Worm (Caenorhabditis elegans): ENCODE data around the gene F46B6.9.

F46B6.9 gene

DNA sequence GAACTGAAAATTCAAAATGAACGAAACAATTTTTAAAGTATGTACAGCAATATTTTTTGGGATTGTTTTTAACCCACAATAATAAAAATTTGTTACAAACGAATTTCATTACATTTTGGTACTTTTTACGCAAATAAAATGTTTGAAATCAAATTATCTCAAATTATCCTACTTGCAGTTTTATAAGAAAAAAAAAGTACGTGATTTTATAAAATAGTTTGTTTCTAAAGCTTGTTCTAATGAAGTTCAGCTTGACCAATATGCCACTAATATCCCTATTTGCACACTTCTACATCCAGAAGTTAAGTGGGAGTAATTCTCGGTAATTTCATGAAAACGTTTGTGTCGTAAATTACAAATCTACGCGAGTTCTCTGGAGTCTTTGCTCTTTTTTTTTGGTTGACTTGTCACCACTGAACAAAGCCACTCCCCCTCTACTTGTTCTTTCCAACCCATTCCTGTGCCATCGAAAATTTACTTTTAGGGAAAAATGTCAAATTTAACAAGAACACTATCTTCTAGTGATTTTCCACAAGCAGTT, 46.8 kb downstream of the F46B6.9 start, which contains the start of gene sru-8:
TSS of gene sru-8 (plus strand) at position 491 of the 541 bp plus-strand sequence.
- TF ChIP-seq syd-9 (tag; optimal IDR thresholded peaks at IDR 0.05) (no peak), fkh-10 (GFP tag; optimal IDR thresholded peaks at IDR 0.05) (no peak), K09A11.1 (tag; optimal IDR thresholded peaks at IDR 0.05; ENCODE audit: insufficient read depth) (no peak), gmeb-2 (tag; optimal IDR thresholded peaks at IDR 0.05) (no peak), C38D4.7 (GFP tag; optimal IDR thresholded peaks at IDR 0.05) (no peak), ttx-3 (tag; optimal IDR thresholded peaks at IDR 0.05) (no peak), pqm-1 (tag; optimal IDR thresholded peaks at IDR 0.05) (no peak), ceh-24 (tag; optimal IDR thresholded peaks at IDR 0.05) (no peak), tbx-7 (tag; optimal IDR thresholded peaks at IDR 0.05) (no peak), Y22D7AL.16 (tag; optimal IDR thresholded peaks at IDR 0.05) (no peak), ceh-31 (tag; optimal IDR thresholded peaks at IDR 0.05) (no peak)
